Fruit fly (Drosophila melanogaster): ENCODE measurements around the gene CG5961.
A peak's percentile ranks its signal among the peaks of the same experiment; 100 is the strongest.

CG5961 gene

dm6 chr3R:12439401-12440143 is 20.5 kb downstream of the CG5961 start, which contains the start of gene Desat1 (continued):
- TF ChIP-seq ato (GFP tag; IDR thresholded peaks at IDR 0.05; ENCODE audit: partially characterized antibody) (peak; percentile 86), CG2712 (tag; optimal IDR thresholded peaks at IDR 0.05) (peak; percentile 38), CG3847 (GFP tag; IDR thresholded peaks at IDR 0.05) (no peak), CG13123 (GFP tag; optimal IDR thresholded peaks at IDR 0.05) (no peak), CG15011 (GFP tag; optimal IDR thresholded peaks at IDR 0.05) (no peak), MESR4 (GFP tag; optimal IDR thresholded peaks at IDR 0.05) (peak; percentile 40), CG18476 (GFP tag; optimal IDR thresholded peaks at IDR 0.05) (no peak), CG17361 (GFP tag; IDR thresholded peaks at IDR 0.05) (peak; percentile 26; the same call in 1 of the 3 replicates), croc (GFP tag; conservative IDR thresholded peaks at IDR 0.05) (no peak), ewg (GFP tag; optimal IDR thresholded peaks at IDR 0.05) (no peak), CG9932 (GFP tag; IDR thresholded peaks at IDR 0.05) (peak; percentile 20; the same call in 1 of the 2 replicates), CG6175 (GFP tag; IDR thresholded peaks at IDR 0.05) (no peak), CG15696 (tag; optimal IDR thresholded peaks at IDR 0.05) (no peak), trh (GFP tag; optimal IDR thresholded peaks at IDR 0.05) (no peak), Ets97D (GFP tag; optimal IDR thresholded peaks at IDR 0.05) (peak; percentile 51), chif (GFP tag; optimal IDR thresholded peaks at IDR 0.05) (no peak), unc-4 (GFP tag; IDR thresholded peaks at IDR 0.05; ENCODE audit: partially characterized antibody) (peak; percentile 93), chn (GFP tag; optimal IDR thresholded peaks at IDR 0.05) (no peak), CG17829 (tag; optimal IDR thresholded peaks at IDR 0.05) (peak; percentile 15), inv (GFP tag; IDR thresholded peaks at IDR 0.05; ENCODE audit: partially characterized antibody) (peak; percentile 82), wek (GFP tag; optimal IDR thresholded peaks at IDR 0.05) (no peak), Rfx (GFP tag; IDR thresholded peaks at IDR 0.05) (no peak), wor (GFP tag; IDR thresholded peaks at IDR 0.05) (no peak), CG6683 (GFP tag; optimal IDR thresholded peaks at IDR 0.05) (no peak), Fer2 (tag; optimal IDR thresholded peaks at IDR 0.05) (no peak), HLH4C (GFP tag; IDR thresholded peaks at IDR 0.05; ENCODE audit: partially characterized antibody) (peak; percentile 89), Oli (tag; optimal IDR thresholded peaks at IDR 0.05) (no peak), CG4282 (GFP tag; optimal IDR thresholded peaks at IDR 0.05) (no peak), CG14014 (GFP tag; IDR thresholded peaks at IDR 0.05) (no peak), Trl (optimal IDR thresholded peaks at IDR 0.05) (no peak), Trl (GFP tag; optimal IDR thresholded peaks at IDR 0.05) (no peak), E2f2 (GFP tag; IDR thresholded peaks at IDR 0.05) (peak; percentile 49; the same call in 1 of the 2 replicates), ttk (GFP tag; IDR thresholded peaks at IDR 0.05) (no peak), Poxn (GFP tag; IDR thresholded peaks at IDR 0.05) (no peak), CG10147 (GFP tag; optimal IDR thresholded peaks at IDR 0.05) (no peak), Mes4 (GFP tag; optimal IDR thresholded peaks at IDR 0.05) (no peak), CG14710 (tag; optimal IDR thresholded peaks at IDR 0.05) (peak; percentile 59), chm (GFP tag; IDR thresholded peaks at IDR 0.05) (no peak), CG16779 (GFP tag; IDR thresholded peaks at IDR 0.05) (no peak), aop (GFP tag; IDR thresholded peaks at IDR 0.05) (no peak), gsb-n (tag; optimal IDR thresholded peaks at IDR 0.05) (no peak), CG4707 (GFP tag; optimal IDR thresholded peaks at IDR 0.05) (no peak), CG43689 (GFP tag; IDR thresholded peaks at IDR 0.05) (no peak), gcm2 (GFP tag; optimal IDR thresholded peaks at IDR 0.05) (no peak), zen2 (GFP tag; IDR thresholded peaks at IDR 0.05; ENCODE audit: partially characterized antibody) (peak; percentile 88), CG18262 (tag; optimal IDR thresholded peaks at IDR 0.05) (no peak), prd (optimal IDR thresholded peaks at IDR 0.05) (no peak), prd (GFP tag; IDR thresholded peaks at IDR 0.05) (no peak), CG6689 (GFP tag; IDR thresholded peaks at IDR 0.05) (no peak), CG15269 (tag; optimal IDR thresholded peaks at IDR 0.05) (no peak), CG10321 (GFP tag; IDR thresholded peaks at IDR 0.05) (no peak)
